Worm (Caenorhabditis elegans): ENCODE measurements around the gene C17H11.6.
"Not testable (repeated sequence)": the region's sequence is repeated elsewhere in the genome, so short reads cannot be mapped to it uniquely, and the experiment has no call there.

Gene C17H11.6

DNA sequence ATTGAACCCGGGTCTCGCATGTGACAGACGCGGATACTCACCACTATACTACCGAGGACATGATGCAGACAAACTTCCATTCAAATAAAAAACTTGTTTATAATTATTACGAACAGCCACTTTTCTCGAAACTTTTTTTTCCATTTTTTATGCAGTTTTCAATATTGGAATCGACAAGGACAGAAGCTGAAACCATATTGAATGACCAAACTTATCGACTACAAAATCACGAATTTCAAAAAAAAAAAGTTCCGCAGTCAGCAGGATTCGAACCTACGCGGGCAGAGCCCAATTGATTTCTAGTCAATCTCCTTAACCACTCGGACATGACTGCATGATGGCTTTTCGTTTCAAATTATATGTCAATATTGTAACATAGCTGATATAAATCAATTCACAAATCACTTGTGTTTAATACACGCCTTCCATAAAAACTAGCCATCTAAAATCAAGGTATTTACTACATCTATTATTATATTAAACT, 51.0 kb downstream of the C17H11.6 start:
- TF ChIP-seq madf-6 (GFP tag; IDR thresholded peaks at IDR 0.05) (peak; percentile 18; the same call in 1 of the 2 replicates), repo-1 (tag; optimal IDR thresholded peaks at IDR 0.05) (peak; percentile 33), lin-26 (GFP tag; IDR thresholded peaks at IDR 0.05) (peak; percentile 84), snpc-4 (tag; optimal IDR thresholded peaks at IDR 0.05) (peak in 2 of 4 experiments; percentile 4 to 54), let-607 (tag; optimal IDR thresholded peaks at IDR 0.05) (peak in 1 of 2 experiments; percentile 1), cebp-2 (GFP tag; IDR thresholded peaks at IDR 0.05) (peak; percentile 26; the same call in 1 of the 2 replicates), somi-1 (GFP tag; optimal IDR thresholded peaks at IDR 0.05) (peak; percentile 6), tbp1 (GFP tag; optimal IDR thresholded peaks at IDR 0.05) (peak; percentile 83), ekl-4 (GFP tag; IDR thresholded peaks at IDR 0.05) (0 out of 2 replicates have a peak, but pooled peaks have one; percentile 9), D2030.7 (GFP tag; IDR thresholded peaks at IDR 0.05) (peak; percentile 84), rpc-1 (optimal IDR thresholded peaks at IDR 0.05) (peak; percentile 54), rpc-1 (tag; optimal IDR thresholded peaks at IDR 0.05) (peak; percentile 83), pbrm-1 (GFP tag; IDR thresholded peaks at IDR 0.05) (peak; percentile 56), ztf-18 (tag; optimal IDR thresholded peaks at IDR 0.05) (peak; percentile 34), ceh-58 (GFP tag; IDR thresholded peaks at IDR 0.05) (0 out of 2 replicates have a peak, but pooled peaks have one; percentile 64), dox-1 (GFP tag; IDR thresholded peaks at IDR 0.05) (peak; percentile 59), rec-8 (tag; optimal IDR thresholded peaks at IDR 0.05) (peak; percentile 12 to 13), bed-1 (GFP tag; IDR thresholded peaks at IDR 0.05) (0 out of 2 replicates have a peak, but pooled peaks have one; percentile 24), mxl-1 (tag; optimal IDR thresholded peaks at IDR 0.05) (peak; percentile 16), hmg-1.2 (GFP tag; IDR thresholded peaks at IDR 0.05) (peak; percentile 48), athp-1 (tag; optimal IDR thresholded peaks at IDR 0.05) (peak; percentile 6), B0261.1 (tag; optimal IDR thresholded peaks at IDR 0.05) (peak; percentile 86), rcor-1 (GFP tag; IDR thresholded peaks at IDR 0.05) (0 out of 2 replicates have a peak, but pooled peaks have one; percentile 22), die-1 (tag; optimal IDR thresholded peaks at IDR 0.05) (peak; percentile 43), mes-4 (tag; optimal IDR thresholded peaks at IDR 0.05) (peak; percentile 33)
- not testable (repeated sequence) for TF ChIP-seq snpc-4 (GFP tag; optimal IDR thresholded peaks at IDR 0.05)

DNA sequence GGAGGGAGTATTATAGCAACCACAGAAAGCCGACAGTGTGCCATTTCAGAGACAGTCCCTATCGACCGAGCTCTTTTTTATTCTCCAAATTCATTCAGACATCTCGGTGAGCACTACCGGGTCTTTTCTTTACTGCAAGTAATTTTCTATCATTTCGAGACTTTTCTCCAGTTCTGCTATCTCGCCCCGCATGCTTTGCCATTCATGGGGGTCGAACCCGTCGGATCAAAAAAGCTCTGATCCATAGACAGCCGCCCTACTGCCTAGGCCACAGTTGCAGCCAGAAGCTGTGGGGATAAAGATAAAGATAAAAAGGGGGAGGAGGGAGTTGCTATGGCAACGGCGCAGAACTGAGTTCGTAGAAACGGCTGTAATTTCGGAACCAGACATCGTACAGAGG, 52.2 kb downstream of the C17H11.6 start:
- TF ChIP-seq zfh-2 (GFP tag; conservative IDR thresholded peaks at IDR 0.05), result 0 out of 2 replicates have a peak, but pooled peaks have one; percentile 27
- no peak for TF ChIP-seq attf-5 (GFP tag; optimal IDR thresholded peaks at IDR 0.05)
- TF ChIP-seq madf-6 (GFP tag; IDR thresholded peaks at IDR 0.05), result no peak
- no peak for TF ChIP-seq lin-54 (GFP tag; optimal IDR thresholded peaks at IDR 0.05)
- TF ChIP-seq nhr-27 (tag; optimal IDR thresholded peaks at IDR 0.05), result no peak
- no peak for TF ChIP-seq ztf-6 (GFP tag; IDR thresholded peaks at IDR 0.05)
- TF ChIP-seq tbx-9 (tag; optimal IDR thresholded peaks at IDR 0.05; ENCODE audit: borderline replicate concordance), result no peak
- TF ChIP-seq snpc-4 (GFP tag; optimal IDR thresholded peaks at IDR 0.05), result no peak
- peak in 1 of 4 experiments; percentile 53 for TF ChIP-seq snpc-4 (tag; optimal IDR thresholded peaks at IDR 0.05)
- no peak for TF ChIP-seq F49E8.2 (tag; optimal IDR thresholded peaks at IDR 0.05; ENCODE audit: insufficient read depth)
- no peak for TF ChIP-seq let-526 (GFP tag; IDR thresholded peaks at IDR 0.05)
- TF ChIP-seq dpl-1 (GFP tag; optimal IDR thresholded peaks at IDR 0.05), result no peak
- no peak for TF ChIP-seq ztf-28 (GFP tag; IDR thresholded peaks at IDR 0.05)
- no peak for TF ChIP-seq attf-6 (GFP tag; IDR thresholded peaks at IDR 0.05)
- TF ChIP-seq lsy-27 (tag; optimal IDR thresholded peaks at IDR 0.05; ENCODE audit: borderline replicate concordance, insufficient read depth), result no peak
- no peak for TF ChIP-seq F52B5.7 (tag; optimal IDR thresholded peaks at IDR 0.05)
- TF ChIP-seq sptf-2 (GFP tag; optimal IDR thresholded peaks at IDR 0.05), result no peak
- TF ChIP-seq zim-3 (tag; optimal IDR thresholded peaks at IDR 0.05), result no peak
- no peak for TF ChIP-seq akir-1 (GFP tag; optimal IDR thresholded peaks at IDR 0.05)
- no peak for TF ChIP-seq mes-4 (tag; optimal IDR thresholded peaks at IDR 0.05)
- no peak for TF ChIP-seq ceh-27 (GFP tag; optimal IDR thresholded peaks at IDR 0.05)
- no peak for TF ChIP-seq Y79H2A.3 (GFP tag; conservative IDR thresholded peaks at IDR 0.05)
- peak; percentile 64 for TF ChIP-seq him-1 (tag; optimal IDR thresholded peaks at IDR 0.05)
- no peak for TF ChIP-seq chd-7 (tag; optimal IDR thresholded peaks at IDR 0.05)
- TF ChIP-seq ceh-91 (GFP tag; IDR thresholded peaks at IDR 0.05), result no peak
- TF ChIP-seq pbrm-1 (GFP tag; IDR thresholded peaks at IDR 0.05), result no peak
- TF ChIP-seq nhr-80 (tag; optimal IDR thresholded peaks at IDR 0.05), result no peak
